Fruit fly (Drosophila melanogaster) whole organism, embryonic: ENCODE results near the gene CG9737.

Experiments
- BtbVII ChIP-seq: fragments of 200-800 bp; sonication (Bioruptor generic); optimal IDR thresholded peaks from 3 replicates; lab custom pipeline; 2017; ENCODE audit warnings: missing biosample characterization, mild to moderate bottlenecking, missing genetic modification characterization
- CG10565 ChIP-seq: fragments of 200-800 bp; sonication (Bioruptor generic); optimal IDR thresholded peaks from 3 replicates; lab custom pipeline; 2016; ENCODE audit warnings: missing biosample characterization, mild to moderate bottlenecking, missing genetic modification characterization
- CG10979 ChIP-seq: fragments of 200-800 bp; sonication (Bioruptor generic); optimal IDR thresholded peaks from 2 replicates; lab custom pipeline; 2018; ENCODE audit warnings: missing biosample characterization, mild to moderate bottlenecking, missing genetic modification characterization, moderate library complexity
- CG11723 ChIP-seq: fragments of 200-800 bp; sonication (Bioruptor generic); optimal IDR thresholded peaks from 2 replicates; lab custom pipeline; 2017; ENCODE audit warnings: missing biosample characterization, mild to moderate bottlenecking, missing genetic modification characterization
- CG1233 ChIP-seq: fragments of 200-800 bp; sonication (Bioruptor generic); optimal IDR thresholded peaks from 4 replicates; lab custom pipeline; 2018; ENCODE audit warnings: missing biosample characterization, mild to moderate bottlenecking, missing genetic modification characterization
- CG13287 ChIP-seq: fragments of 200-800 bp; sonication (Bioruptor generic); IDR thresholded peaks from 2 replicates; pipeline ENCODE4 v1.3.6; 2022; ENCODE audit warnings: missing biosample characterization, missing genetic modification characterization; ENCODE audit not compliant: partially characterized antibody
- CG17912 ChIP-seq: fragments of 200-800 bp; sonication (Bioruptor generic); optimal IDR thresholded peaks from 2 replicates; lab custom pipeline; 2018; ENCODE audit warnings: missing biosample characterization, mild to moderate bottlenecking, missing genetic modification characterization
- CG1792 ChIP-seq: fragments of 200-800 bp; sonication (Bioruptor generic); optimal IDR thresholded peaks from 2 replicates; lab custom pipeline; 2016; ENCODE audit warnings: missing biosample characterization, missing genetic modification characterization
- CG2199 ChIP-seq: fragments of 200-800 bp; sonication (Bioruptor generic); IDR thresholded peaks from 3 replicates; pipeline ENCODE4 v1.3.6; 2022; ENCODE audit warnings: missing biosample characterization, missing genetic modification characterization
- CG42726 ChIP-seq: fragments of 200-800 bp; sonication (Bioruptor generic); IDR thresholded peaks from 2 replicates; pipeline ENCODE4 v1.3.6; 2022; ENCODE audit warnings: missing biosample characterization, missing genetic modification characterization; ENCODE audit not compliant: partially characterized antibody
- CG4424 ChIP-seq: fragments of 200-800 bp; sonication (Bioruptor generic); optimal IDR thresholded peaks from 3 replicates; lab custom pipeline; 2016; ENCODE audit warnings: missing biosample characterization, missing genetic modification characterization
- CG4820 ChIP-seq: fragments of 200-800 bp; sonication (Bioruptor generic); optimal IDR thresholded peaks from 3 replicates; lab custom pipeline; 2016; ENCODE audit warnings: missing biosample characterization, missing genetic modification characterization
- CG6689 ChIP-seq: fragments of 200-800 bp; sonication (Bioruptor generic); IDR thresholded peaks from 2 replicates; pipeline ENCODE4 v1.3.6; 2022; ENCODE audit warnings: missing biosample characterization, missing genetic modification characterization
- CG7928 ChIP-seq: fragments of 200-800 bp; sonication (Bioruptor generic); optimal IDR thresholded peaks from 2 replicates; lab custom pipeline; 2017; ENCODE audit warnings: missing biosample characterization, mild to moderate bottlenecking, missing genetic modification characterization
- CTCF ChIP-seq: fragments of 200-800 bp; sonication (Bioruptor generic); optimal IDR thresholded peaks from 2 replicates; lab custom pipeline; 2017; ENCODE audit warnings: missing biosample characterization, mild to moderate bottlenecking, missing genetic modification characterization, moderate library complexity
- CrebB ChIP-seq: fragments of 200-800 bp; sonication (Bioruptor generic); optimal IDR thresholded peaks from 3 replicates; lab custom pipeline; 2018; ENCODE audit warnings: missing biosample characterization, mild to moderate bottlenecking, missing genetic modification characterization
- Elba2 ChIP-seq: fragments of 200-800 bp; sonication (Bioruptor generic); optimal IDR thresholded peaks from 3 replicates; lab custom pipeline; 2016; ENCODE audit warnings: missing biosample characterization, missing genetic modification characterization
- HLH3B ChIP-seq: fragments of 200-800 bp; sonication (Bioruptor generic); IDR thresholded peaks from 2 replicates; pipeline ENCODE4 v1.3.6; 2022; ENCODE audit warnings: missing biosample characterization, missing genetic modification characterization
- HLH4C ChIP-seq: fragments of 200-800 bp; sonication (Bioruptor generic); IDR thresholded peaks from 3 replicates; pipeline ENCODE4 v1.3.6; 2022; ENCODE audit warnings: missing biosample characterization, missing genetic modification characterization; ENCODE audit not compliant: partially characterized antibody
- Hr51 ChIP-seq, 2 experiments: fragments of 200-800 bp; sonication (Bioruptor generic); optimal IDR thresholded peaks; 2 replicates in 1 of 2; 3 replicates in 1 of 2; lab custom pipeline; 2016 to 2018; ENCODE audit warnings: missing biosample characterization in 2 of 2, missing genetic modification characterization in 2 of 2, mild to moderate bottlenecking in 1 of 2, moderate library complexity in 1 of 2
- Lim3 ChIP-seq: fragments of 200-800 bp; sonication (Bioruptor generic); IDR thresholded peaks from 2 replicates; pipeline ENCODE4 v1.3.6; 2022; ENCODE audit warnings: missing biosample characterization, missing genetic modification characterization
- Max ChIP-seq: fragments of 200-800 bp; sonication (Bioruptor generic); optimal IDR thresholded peaks from 2 replicates; lab custom pipeline; 2016; ENCODE audit warnings: missing biosample characterization, mild to moderate bottlenecking, missing genetic modification characterization
- Meics ChIP-seq: fragments of 200-800 bp; sonication (Bioruptor generic); optimal IDR thresholded peaks from 2 replicates; lab custom pipeline; 2017; ENCODE audit warnings: missing biosample characterization, mild to moderate bottlenecking, missing genetic modification characterization
- NFAT ChIP-seq: fragments of 200-800 bp; sonication (Bioruptor generic); IDR thresholded peaks from 2 replicates; pipeline ENCODE4 v1.3.6; 2022; ENCODE audit warnings: missing biosample characterization, missing genetic modification characterization
- NK7.1 ChIP-seq: fragments of 200-800 bp; sonication (Bioruptor generic); optimal IDR thresholded peaks from 3 replicates; lab custom pipeline; 2016; ENCODE audit warnings: missing biosample characterization, missing genetic modification characterization
- Neu2 ChIP-seq: fragments of 200-800 bp; sonication (Bioruptor generic); optimal IDR thresholded peaks from 3 replicates; lab custom pipeline; 2016; ENCODE audit warnings: missing biosample characterization, missing genetic modification characterization, borderline replicate concordance
- Nf-YC ChIP-seq: fragments of 200-800 bp; optimal IDR thresholded peaks from 3 replicates; lab custom pipeline; 2019; ENCODE audit warnings: missing biosample characterization, mild to moderate bottlenecking, missing genetic modification characterization, moderate library complexity
- Opbp ChIP-seq: fragments of 200-800 bp; sonication (Bioruptor generic); IDR thresholded peaks from 3 replicates; pipeline ENCODE4 v1.3.6; 2022; ENCODE audit warnings: missing biosample characterization, missing genetic modification characterization; ENCODE audit not compliant: partially characterized antibody
- Ravus ChIP-seq: fragments of 200-800 bp; sonication (Bioruptor generic); IDR thresholded peaks from 2 replicates; pipeline ENCODE4 v1.3.6; 2022; ENCODE audit warnings: missing biosample characterization, missing genetic modification characterization
- Sin3A ChIP-seq: fragments of >200 bp; optimal IDR thresholded peaks from 2 replicates; lab custom pipeline; 2018
- Tbp ChIP-seq: fragments of >200 bp; optimal IDR thresholded peaks from 2 replicates; lab custom pipeline; 2018; ENCODE audit warnings: missing biosample characterization, missing genetic modification characterization
- Usf ChIP-seq: fragments of 200-800 bp; sonication (Bioruptor generic); optimal IDR thresholded peaks from 2 replicates; lab custom pipeline; 2017; ENCODE audit warnings: missing genotype, missing biosample characterization, missing genetic modification characterization
- amos ChIP-seq: fragments of 200-800 bp; sonication (Bioruptor generic); IDR thresholded peaks from 2 replicates; pipeline ENCODE4 v1.3.6; 2022; ENCODE audit warnings: missing biosample characterization, missing genetic modification characterization; ENCODE audit not compliant: partially characterized antibody
- ato ChIP-seq: fragments of 200-800 bp; sonication (Bioruptor generic); IDR thresholded peaks from 2 replicates; pipeline ENCODE4 v1.3.6; 2022; ENCODE audit warnings: missing biosample characterization, missing genetic modification characterization; ENCODE audit not compliant: partially characterized antibody
- br ChIP-seq: fragments of >200 bp; optimal IDR thresholded peaks from 2 replicates; lab custom pipeline; 2017
- croc ChIP-seq: fragments of 200-800 bp; sonication (Bioruptor generic); conservative IDR thresholded peaks from 3 replicates; pipeline ENCODE4 v1.3.6; 2022; ENCODE audit warnings: missing biosample characterization, missing genetic modification characterization
- crp ChIP-seq, 2 experiments: fragments of 200-800 bp; sonication (Bioruptor generic); optimal IDR thresholded peaks; 2 replicates in 1 of 2; 3 replicates in 1 of 2; lab custom pipeline; 2017; ENCODE audit warnings: missing biosample characterization in 2 of 2, missing genetic modification characterization in 2 of 2, mild to moderate bottlenecking in 1 of 2, moderate library complexity in 1 of 2
- da ChIP-seq: fragments of 200-800 bp; sonication (Bioruptor generic); optimal IDR thresholded peaks from 2 replicates; lab custom pipeline; 2016; ENCODE audit warnings: missing biosample characterization, missing genetic modification characterization
- dimm ChIP-seq: fragments of 200-800 bp; sonication (Bioruptor generic); IDR thresholded peaks from 2 replicates; pipeline ENCODE4 v1.3.6; 2022; ENCODE audit warnings: missing biosample characterization, missing genetic modification characterization
- esg ChIP-seq: fragments of 200-800 bp; sonication (Bioruptor generic); conservative IDR thresholded peaks from 2 replicates; pipeline ENCODE4 v1.3.6; 2022; ENCODE audit warnings: missing biosample characterization, missing genetic modification characterization
- gfzf ChIP-seq: fragments of 200-800 bp; sonication (Bioruptor generic); optimal IDR thresholded peaks from 2 replicates; lab custom pipeline; 2016; ENCODE audit warnings: missing biosample characterization, mild to moderate bottlenecking, missing genetic modification characterization, moderate library complexity
- grau ChIP-seq: fragments of 200-800 bp; optimal IDR thresholded peaks from 3 replicates; lab custom pipeline; 2019; ENCODE audit warnings: missing biosample characterization, mild to moderate bottlenecking, missing genetic modification characterization, moderate library complexity
- hbn ChIP-seq: fragments of 200-800 bp; sonication (Bioruptor generic); IDR thresholded peaks from 2 replicates; pipeline ENCODE4 v1.3.6; 2022; ENCODE audit warnings: missing biosample characterization, missing genetic modification characterization; ENCODE audit not compliant: partially characterized antibody
- her ChIP-seq: fragments of 200-800 bp; sonication (Bioruptor generic); optimal IDR thresholded peaks from 2 replicates; lab custom pipeline; 2016; ENCODE audit warnings: missing biosample characterization, missing genetic modification characterization
- kay ChIP-seq: fragments of 200-800 bp; sonication (Bioruptor generic); optimal IDR thresholded peaks from 2 replicates; lab custom pipeline; 2016; ENCODE audit warnings: missing biosample characterization, missing genetic modification characterization
- knrl ChIP-seq: fragments of 200-800 bp; sonication (Bioruptor generic); IDR thresholded peaks from 3 replicates; pipeline ENCODE4 v1.3.6; 2022; ENCODE audit warnings: missing biosample characterization, missing genetic modification characterization; ENCODE audit not compliant: partially characterized antibody
- pnt ChIP-seq: fragments of 200-800 bp; sonication (Bioruptor generic); optimal IDR thresholded peaks from 3 replicates; lab custom pipeline; 2016; ENCODE audit warnings: missing biosample characterization, missing genetic modification characterization
- prd ChIP-seq, 3 experiments: fragments of >200 bp in 2 of 3; fragments of 200-800 bp in 1 of 3; sonication (Bioruptor generic) in 1 of 3; optimal IDR thresholded peaks in 2 of 3; IDR thresholded peaks in 1 of 3; 2 replicates in 2 of 3; 3 replicates in 1 of 3; pipeline versions ENCODE4 v1.3.6 to Lab custom; 2017 to 2022; ENCODE audit warnings: missing biosample characterization in 1 of 3, missing genetic modification characterization in 1 of 3
- shn ChIP-seq: fragments of 200-800 bp; sonication (Bioruptor generic); optimal IDR thresholded peaks from 3 replicates; lab custom pipeline; 2016; ENCODE audit warnings: missing biosample characterization, missing genetic modification characterization
- sna ChIP-seq: fragments of 200-800 bp; sonication (Bioruptor generic); IDR thresholded peaks from 2 replicates; pipeline ENCODE4 v1.3.6; 2022; ENCODE audit warnings: missing biosample characterization, missing genetic modification characterization; ENCODE audit not compliant: partially characterized antibody
- tgo ChIP-seq: fragments of 200-800 bp; sonication (Bioruptor generic); IDR thresholded peaks from 3 replicates; pipeline ENCODE4 v1.3.6; 2022; ENCODE audit warnings: missing biosample characterization, missing genetic modification characterization
- toy ChIP-seq: fragments of 200-800 bp; sonication (Bioruptor generic); IDR thresholded peaks from 2 replicates; pipeline ENCODE4 v1.3.6; 2022; ENCODE audit warnings: missing biosample characterization, missing genetic modification characterization

The CG9737 gene

DNA sequence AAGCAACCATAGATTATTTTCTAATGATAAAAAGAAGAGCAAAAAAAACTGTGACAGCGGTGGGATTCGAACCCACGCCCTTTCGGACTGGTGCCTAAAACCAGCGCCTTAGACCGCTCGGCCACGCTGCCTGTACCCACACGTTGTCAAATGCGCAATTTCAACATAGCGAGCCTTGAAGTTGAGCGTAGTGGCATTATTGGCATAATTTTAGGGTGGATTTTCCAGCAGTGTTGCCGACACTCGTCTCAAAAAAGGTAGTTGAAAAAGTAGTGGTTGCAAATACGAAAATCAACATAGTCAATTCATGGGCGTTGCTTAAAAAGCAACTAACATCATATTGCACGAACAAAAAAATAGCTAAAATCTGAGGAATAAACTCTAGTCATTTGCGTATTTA lies 5.5 kb upstream of the CG9737 start (continued):
- TF ChIP-seq CG10979 (tag; lab: Kevin White, UChicago) = no peak
- TF ChIP-seq CG1233 (GFP tag; lab: Kevin White, UChicago) = no peak
- TF ChIP-seq her = no peak
- no peak for TF ChIP-seq CG17912 (GFP tag; lab: Kevin White, UChicago)
- no peak for TF ChIP-seq CG1792 (GFP tag; lab: Kevin White, UChicago)
- no peak for TF ChIP-seq croc
- TF ChIP-seq Usf (GFP tag; lab: Kevin White, UChicago) = no peak
- TF ChIP-seq pnt = no peak
- peak; percentile 81 for TF ChIP-seq HLH4C (GFP tag; lab: Robert Waterston, UW)
- no peak for TF ChIP-seq CG4820 (GFP tag; lab: Kevin White, UChicago)
- TF ChIP-seq gfzf (GFP tag; lab: Kevin White, UChicago) = no peak
- TF ChIP-seq CG11723 (GFP tag; lab: Kevin White, UChicago) = no peak
- TF ChIP-seq dimm (GFP tag; lab: Robert Waterston, UW) = no peak
- no peak for TF ChIP-seq BtbVII (GFP tag; lab: Kevin White, UChicago)
- peak; percentile 75 for TF ChIP-seq amos (GFP tag; lab: Robert Waterston, UW)
- no peak for TF ChIP-seq Hr51 (GFP tag; optimal IDR thresholded peaks at IDR 0.05; lab: Kevin White, UChicago)
- TF ChIP-seq tgo (GFP tag; lab: Robert Waterston, UW) = no peak
- no peak for TF ChIP-seq Nf-YC
- peak; percentile 89 for TF ChIP-seq CG42726 (GFP tag; lab: Robert Waterston, UW)
- TF ChIP-seq Ravus (GFP tag; lab: Robert Waterston, UW) = no peak
- TF ChIP-seq br = no peak
- no peak for TF ChIP-seq HLH3B (GFP tag; lab: Robert Waterston, UW)
- no peak for TF ChIP-seq grau (tag; lab: Kevin White, UChicago)
- no peak for TF ChIP-seq crp (GFP tag; optimal IDR thresholded peaks at IDR 0.05; lab: Kevin White, UChicago)
- no peak for TF ChIP-seq da (GFP tag; lab: Kevin White, UChicago)
- TF ChIP-seq CG10565 (GFP tag; lab: Kevin White, UChicago) = no peak
- TF ChIP-seq CG7928 (GFP tag; lab: Kevin White, UChicago) = no peak
- no peak for TF ChIP-seq Neu2
- no peak for TF ChIP-seq kay (GFP tag; lab: Kevin White, UChicago)
- no peak for TF ChIP-seq Max (GFP tag; lab: Kevin White, UChicago)
- no peak for TF ChIP-seq shn (GFP tag; lab: Kevin White, UChicago)
- TF ChIP-seq Elba2 = no peak
- TF ChIP-seq prd (optimal IDR thresholded peaks at IDR 0.05; lab: Kevin White, UChicago) = no peak
- TF ChIP-seq prd (GFP tag; IDR thresholded peaks at IDR 0.05; lab: Robert Waterston, UW) = no peak
- TF ChIP-seq hbn (GFP tag; lab: Robert Waterston, UW) = peak; percentile 32
- TF ChIP-seq Opbp (GFP tag; lab: Robert Waterston, UW) = peak; percentile 86
- TF ChIP-seq Sin3A (lab: Kevin White, UChicago) = no peak
- TF ChIP-seq CrebB (tag; lab: Kevin White, UChicago) = no peak
- TF ChIP-seq CG6689 (GFP tag; lab: Robert Waterston, UW) = peak; percentile 40
- no peak for TF ChIP-seq NK7.1 (GFP tag; lab: Kevin White, UChicago)
- no peak for TF ChIP-seq Tbp
- TF ChIP-seq CG2199 = no peak
- peak; percentile 58 for TF ChIP-seq sna (GFP tag; lab: Robert Waterston, UW)
- peak; percentile 82 for TF ChIP-seq ato
- TF ChIP-seq CG4424 (GFP tag; lab: Kevin White, UChicago) = peak; percentile 100
- peak; percentile 69 for TF ChIP-seq CG13287
- no peak for TF ChIP-seq NFAT
- no peak for TF ChIP-seq Lim3
- no peak for TF ChIP-seq toy
- TF ChIP-seq CTCF (GFP tag; lab: Kevin White, UChicago) = no peak
- no peak for TF ChIP-seq esg
- peak; percentile 61 for TF ChIP-seq knrl (GFP tag; lab: Robert Waterston, UW)
- TF ChIP-seq Meics = no peak
